Worm (Caenorhabditis elegans): ENCODE results near the gene F36H9.7.

Gene F36H9.7

DNA sequence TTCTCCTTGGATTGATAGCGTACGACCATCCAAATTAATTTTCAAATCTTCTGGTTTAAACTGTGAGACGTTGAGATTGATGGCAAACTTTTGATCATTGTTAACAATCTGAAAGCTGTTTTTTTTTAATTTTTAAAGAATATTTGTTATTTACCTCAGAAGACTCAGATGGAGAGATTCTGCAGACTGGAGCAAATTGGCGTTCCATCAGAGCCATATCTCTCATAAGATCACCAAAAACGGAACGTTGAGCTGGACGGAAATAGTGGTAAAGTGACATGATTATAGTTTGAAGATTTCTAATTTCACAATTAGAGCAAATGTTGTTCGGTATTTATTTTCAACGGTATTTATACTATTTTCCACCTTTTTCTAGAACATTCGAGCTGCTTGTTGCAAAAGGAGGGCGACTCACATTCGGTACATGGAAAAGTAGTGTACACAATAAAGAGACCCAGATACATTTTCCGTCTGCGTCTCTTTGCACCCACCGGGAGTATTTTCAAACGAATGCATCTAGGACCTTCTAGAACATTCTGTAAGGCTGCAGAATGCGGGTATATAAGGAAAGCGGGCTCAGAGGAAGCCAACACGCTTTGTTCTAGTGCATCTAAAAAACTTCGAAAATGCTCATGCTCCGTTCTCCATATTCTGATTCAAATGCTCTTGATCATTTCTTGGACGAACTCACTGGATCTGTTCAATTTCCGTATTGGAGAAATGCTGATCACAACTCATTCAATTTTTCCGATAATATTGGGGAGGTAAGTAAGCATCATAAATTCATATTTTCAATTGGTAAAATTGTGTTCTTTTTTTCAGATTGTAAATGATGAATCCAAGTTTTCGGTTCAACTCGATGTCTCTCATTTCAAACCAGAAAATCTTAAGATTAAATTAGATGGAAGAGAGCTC is 30.2 kb upstream of the F36H9.7 start, which contains the start of the genes hsp-16.2 and hsp-16.41:
Gene hsp-16.2 (minus strand): TSS at position 313 of the 915 bp plus-strand sequence.
Gene hsp-16.41 (plus strand): TSS at position 534 of the 915 bp plus-strand sequence.
- TF ChIP-seq fkh-8 (tag; optimal IDR thresholded peaks at IDR 0.05) (peak; percentile 92), nhr-237 (tag; optimal IDR thresholded peaks at IDR 0.05) (no peak), fos-1 (tag; optimal IDR thresholded peaks at IDR 0.05) (no peak), lin-39 (tag; optimal IDR thresholded peaks at IDR 0.05) (no peak), ceh-82 (tag; optimal IDR thresholded peaks at IDR 0.05) (peak in 1 of 3 experiments; percentile 46), blmp-1 (tag; optimal IDR thresholded peaks at IDR 0.05) (peak; percentile 11), efl-1 (optimal IDR thresholded peaks at IDR 0.05) (peak; percentile 52 to 75), efl-1 (GFP tag; optimal IDR thresholded peaks at IDR 0.05 in 1 of 2) (peak; percentile 45 to 89), nhr-28 (tag; optimal IDR thresholded peaks at IDR 0.05) (no peak), fkh-10 (GFP tag; optimal IDR thresholded peaks at IDR 0.05) (no peak), ama-1 (optimal IDR thresholded peaks at IDR 0.05) (peak; percentile 88), F16B12.6 (tag; optimal IDR thresholded peaks at IDR 0.05) (no peak), sox-4 (tag; optimal IDR thresholded peaks at IDR 0.05) (peak; percentile 24), ces-1 (GFP tag; optimal IDR thresholded peaks at IDR 0.05) (no peak), snu-23 (GFP tag; optimal IDR thresholded peaks at IDR 0.05) (peak; percentile 80), pag-3 (tag; optimal IDR thresholded peaks at IDR 0.05; ENCODE audit: borderline replicate concordance, insufficient read depth) (no peak), mep-1 (tag; optimal IDR thresholded peaks at IDR 0.05) (peak; percentile 56), tlp-1 (tag; optimal IDR thresholded peaks at IDR 0.05) (no peak), aha-1 (tag; optimal IDR thresholded peaks at IDR 0.05) (peak; percentile 13), unc-30 (tag; optimal IDR thresholded peaks at IDR 0.05) (no peak), pqm-1 (tag; optimal IDR thresholded peaks at IDR 0.05) (no peak), mab-9 (GFP tag; IDR thresholded peaks at IDR 0.05) (no peak), sptf-1 (tag; optimal IDR thresholded peaks at IDR 0.05) (no peak), mdl-1 (tag; optimal IDR thresholded peaks at IDR 0.05) (peak in 1 of 2 experiments; percentile 52), nhr-47 (tag; optimal IDR thresholded peaks at IDR 0.05) (peak; percentile 60), ceh-8 (GFP tag; optimal IDR thresholded peaks at IDR 0.05) (no peak), hlh-4 (tag; optimal IDR thresholded peaks at IDR 0.05) (no peak), isw-1 (GFP tag; IDR thresholded peaks at IDR 0.05) (0 out of 2 replicates have a peak, but pooled peaks have one; percentile 20), egl-27 (tag; optimal IDR thresholded peaks at IDR 0.05) (no peak), ceh-63 (GFP tag; optimal IDR thresholded peaks at IDR 0.05) (no peak), C34B4.2 (tag; optimal IDR thresholded peaks at IDR 0.05) (no peak), ceh-90 (tag; optimal IDR thresholded peaks at IDR 0.05) (no peak), aly-2 (tag; optimal IDR thresholded peaks at IDR 0.05) (no peak), nhr-76 (tag; optimal IDR thresholded peaks at IDR 0.05) (no peak), egl-13 (tag; optimal IDR thresholded peaks at IDR 0.05) (peak; percentile 82), xbp-1 (tag; optimal IDR thresholded peaks at IDR 0.05) (peak; percentile 32), elt-2 (tag; optimal IDR thresholded peaks at IDR 0.05) (peak; percentile 34), nhr-12 (tag; optimal IDR thresholded peaks at IDR 0.05) (no peak), ztf-4 (tag; optimal IDR thresholded peaks at IDR 0.05) (peak; percentile 13), lin-14 (GFP tag; optimal IDR thresholded peaks at IDR 0.05) (peak; percentile 94), jun-1 (tag; optimal IDR thresholded peaks at IDR 0.05) (no peak), lin-35 (GFP tag; optimal IDR thresholded peaks at IDR 0.05) (peak; percentile 32 to 57), fkh-4 (tag; optimal IDR thresholded peaks at IDR 0.05; ENCODE audit: borderline replicate concordance) (no peak), dsc-1 (tag; optimal IDR thresholded peaks at IDR 0.05) (peak; percentile 47), nhr-90 (tag; optimal IDR thresholded peaks at IDR 0.05; ENCODE audit: poor library complexity) (peak; percentile 48), nhr-11 (tag; optimal IDR thresholded peaks at IDR 0.05) (no peak), tbx-2 (tag; optimal IDR thresholded peaks at IDR 0.05) (peak; percentile 10), irx-1 (tag; optimal IDR thresholded peaks at IDR 0.05) (no peak), sup-37 (GFP tag; optimal IDR thresholded peaks at IDR 0.05) (no peak), hpl-2 (GFP tag; optimal IDR thresholded peaks at IDR 0.05) (no peak), lir-3 (tag; optimal IDR thresholded peaks at IDR 0.05; ENCODE audit: poor library complexity) (no peak), lsy-2 (tag; optimal IDR thresholded peaks at IDR 0.05) (peak in 1 of 2 experiments; percentile 39)
